ENCODE assay signal across 1 fruit fly cellular context in the genomic region with DNA sequence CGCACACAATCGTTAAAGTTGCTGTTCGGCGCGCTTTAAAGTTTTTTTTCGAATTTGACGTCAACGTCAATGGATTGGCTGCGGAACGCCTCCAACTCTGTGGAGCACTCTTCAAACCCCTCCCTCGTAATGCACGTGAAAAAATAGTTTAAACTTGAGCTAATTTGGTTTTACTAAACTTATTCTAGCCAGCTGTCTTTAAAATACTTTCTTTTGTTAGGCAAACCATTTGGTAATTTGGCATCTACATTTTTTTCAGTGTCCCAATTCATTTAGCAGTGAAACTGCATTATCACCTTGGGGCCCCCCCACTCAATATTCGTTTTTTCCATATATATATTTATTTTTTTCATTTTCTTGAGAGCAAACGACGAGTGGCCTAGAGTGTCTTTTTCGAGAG.
TF ChIP-seq lines count a peak whose summit lies in the region.

No protein-coding gene starts in this region.

TF ChIP-seq in whole organism, embryonic, 481 proteins besides CTCF, POLR2A, EP300 and RAD21 (continued from another document and continues in another):
- no peak for TF ChIP-seq NK7.1 (GFP tag; optimal IDR thresholded peaks at IDR 0.05; lab: Kevin White, UChicago)
- peak; percentile 55; the same call in 1 of the 2 replicates for TF ChIP-seq peb (GFP tag; IDR thresholded peaks at IDR 0.05; lab: Robert Waterston, UW)
- peak; percentile 4 for TF ChIP-seq Hmr (GFP tag; optimal IDR thresholded peaks at IDR 0.05; lab: Kevin White, UChicago)
- peak; percentile 60 for TF ChIP-seq ewg (GFP tag; optimal IDR thresholded peaks at IDR 0.05; lab: Kevin White, UChicago)
- no peak for TF ChIP-seq Hand (GFP tag; optimal IDR thresholded peaks at IDR 0.05; lab: Kevin White, UChicago)
- peak; percentile 21 for TF ChIP-seq CG12071 (GFP tag; optimal IDR thresholded peaks at IDR 0.05; lab: Kevin White, UChicago)
- peak; percentile 54; the same call in 1 of the 2 replicates for TF ChIP-seq E2f2 (GFP tag; IDR thresholded peaks at IDR 0.05; lab: Robert Waterston, UW)
- peak; percentile 44 for TF ChIP-seq tin (GFP tag; optimal IDR thresholded peaks at IDR 0.05; lab: Kevin White, UChicago)
- peak; percentile 48 for TF ChIP-seq CG12659 (GFP tag; optimal IDR thresholded peaks at IDR 0.05; lab: Kevin White, UChicago)
- TF ChIP-seq Max (GFP tag; optimal IDR thresholded peaks at IDR 0.05; lab: Kevin White, UChicago), result peak; percentile 19
- TF ChIP-seq CG15269 (tag; optimal IDR thresholded peaks at IDR 0.05; lab: Kevin White, UChicago), result peak; percentile 63
- TF ChIP-seq chif (GFP tag; optimal IDR thresholded peaks at IDR 0.05; lab: Kevin White, UChicago), result peak; percentile 29 to 38
- TF ChIP-seq CG11695 (GFP tag; IDR thresholded peaks at IDR 0.05; lab: Robert Waterston, UW), result peak; percentile 58; the same call in 2 of the 3 replicates
- TF ChIP-seq CG6272 (GFP tag; IDR thresholded peaks at IDR 0.05; lab: Robert Waterston, UW), result peak; percentile 29; the same call in 1 of the 2 replicates
- TF ChIP-seq CG32772 (GFP tag; IDR thresholded peaks at IDR 0.05; lab: Robert Waterston, UW), result peak; percentile 69
- TF ChIP-seq GATAe (GFP tag; conservative IDR thresholded peaks at IDR 0.05; lab: Robert Waterston, UW), result peak; percentile 20; the same call in 1 of the 2 replicates
- no peak for TF ChIP-seq Trl (optimal IDR thresholded peaks at IDR 0.05; lab: Kevin White, UChicago)
- peak; percentile 3 for TF ChIP-seq Trl (GFP tag; optimal IDR thresholded peaks at IDR 0.05; lab: Kevin White, UChicago)
- TF ChIP-seq Doc2 (GFP tag; IDR thresholded peaks at IDR 0.05; lab: Robert Waterston, UW), result 0 out of 2 replicates have a peak, but pooled peaks have one; percentile 27
- TF ChIP-seq CG2120 (GFP tag; optimal IDR thresholded peaks at IDR 0.05; lab: Kevin White, UChicago), result peak; percentile 45
- TF ChIP-seq Gug (GFP tag; IDR thresholded peaks at IDR 0.05; lab: Robert Waterston, UW), result peak; percentile 71
- no peak for TF ChIP-seq D (optimal IDR thresholded peaks at IDR 0.05; lab: Kevin White, UChicago)
- TF ChIP-seq D (GFP tag; optimal IDR thresholded peaks at IDR 0.05; lab: Kevin White, UChicago), result peak; percentile 27
- peak; percentile 33 for TF ChIP-seq Abd-B (GFP tag; optimal IDR thresholded peaks at IDR 0.05; lab: Kevin White, UChicago)
- TF ChIP-seq CG4707 (GFP tag; optimal IDR thresholded peaks at IDR 0.05; lab: Kevin White, UChicago), result peak; percentile 39
- no peak for TF ChIP-seq Opbp (GFP tag; IDR thresholded peaks at IDR 0.05; lab: Robert Waterston, UW; ENCODE audit: partially characterized antibody)
- TF ChIP-seq hkb (optimal IDR thresholded peaks at IDR 0.05; lab: Kevin White, UChicago), result no peak
- peak; percentile 89 for TF ChIP-seq hkb (GFP tag; IDR thresholded peaks at IDR 0.05; lab: Robert Waterston, UW)
- TF ChIP-seq CG13424 (tag; optimal IDR thresholded peaks at IDR 0.05; lab: Kevin White, UChicago), result peak; percentile 64
- TF ChIP-seq maf-S (GFP tag; optimal IDR thresholded peaks at IDR 0.05; lab: Kevin White, UChicago), result peak; percentile 12
- TF ChIP-seq gsb (GFP tag; IDR thresholded peaks at IDR 0.05; lab: Robert Waterston, UW), result peak; percentile 25; the same call in 1 of the 2 replicates
- peak; percentile 64 for TF ChIP-seq CG8388 (GFP tag; optimal IDR thresholded peaks at IDR 0.05; lab: Kevin White, UChicago)
- TF ChIP-seq nmo (GFP tag; optimal IDR thresholded peaks at IDR 0.05; lab: Kevin White, UChicago), result peak; percentile 58
- peak; percentile 50; the same call in 1 of the 2 replicates for TF ChIP-seq CG32767 (GFP tag; IDR thresholded peaks at IDR 0.05; lab: Robert Waterston, UW)
- TF ChIP-seq CG15514 (GFP tag; optimal IDR thresholded peaks at IDR 0.05; lab: Kevin White, UChicago), result peak; percentile 22
- peak; percentile 90 for TF ChIP-seq sens (GFP tag; lab: Kevin White, UChicago)
- TF ChIP-seq ato (GFP tag; IDR thresholded peaks at IDR 0.05; lab: Robert Waterston, UW; ENCODE audit: partially characterized antibody), result no peak
- peak; percentile 82 for TF ChIP-seq Awh (GFP tag; IDR thresholded peaks at IDR 0.05; lab: Robert Waterston, UW)
- TF ChIP-seq CG34224 (GFP tag; IDR thresholded peaks at IDR 0.05; lab: Robert Waterston, UW; ENCODE audit: partially characterized antibody), result no peak
- TF ChIP-seq ind (GFP tag; optimal IDR thresholded peaks at IDR 0.05; lab: Kevin White, UChicago), result peak; percentile 53
- peak; percentile 64 for TF ChIP-seq grau (tag; optimal IDR thresholded peaks at IDR 0.05; lab: Kevin White, UChicago)
- peak; percentile 52 for TF ChIP-seq CG8924 (tag; optimal IDR thresholded peaks at IDR 0.05; lab: Kevin White, UChicago)
- peak; percentile 85 for TF ChIP-seq sisA (GFP tag; IDR thresholded peaks at IDR 0.05; lab: Robert Waterston, UW)
- no peak for TF ChIP-seq Hmx (GFP tag; optimal IDR thresholded peaks at IDR 0.05; lab: Kevin White, UChicago)
- TF ChIP-seq danr (GFP tag; IDR thresholded peaks at IDR 0.05; lab: Robert Waterston, UW), result peak; percentile 44; the same call in 1 of the 2 replicates
- TF ChIP-seq CG2889 (GFP tag; IDR thresholded peaks at IDR 0.05; lab: Robert Waterston, UW), result 0 out of 3 replicates have a peak, but pooled peaks have one; percentile 34
- TF ChIP-seq wor (GFP tag; IDR thresholded peaks at IDR 0.05; lab: Robert Waterston, UW), result peak; percentile 61
- TF ChIP-seq zf30C (GFP tag; optimal IDR thresholded peaks at IDR 0.05; lab: Kevin White, UChicago), result peak; percentile 17
- no peak for TF ChIP-seq tup (GFP tag; optimal IDR thresholded peaks at IDR 0.05; lab: Kevin White, UChicago)
- TF ChIP-seq Nf-YB (GFP tag; optimal IDR thresholded peaks at IDR 0.05; lab: Kevin White, UChicago), result peak; percentile 47
- TF ChIP-seq klu (GFP tag; IDR thresholded peaks at IDR 0.05; lab: Robert Waterston, UW), result peak; percentile 24; the same call in 1 of the 2 replicates
- TF ChIP-seq CG12104 (GFP tag; optimal IDR thresholded peaks at IDR 0.05; lab: Kevin White, UChicago), result no peak
- TF ChIP-seq Camta (GFP tag; optimal IDR thresholded peaks at IDR 0.05; lab: Kevin White, UChicago), result peak; percentile 47
- TF ChIP-seq CG1529 (GFP tag; optimal IDR thresholded peaks at IDR 0.05; lab: Kevin White, UChicago), result peak; percentile 11
- peak; percentile 30; the same call in 1 of the 2 replicates for TF ChIP-seq CG9215 (GFP tag; IDR thresholded peaks at IDR 0.05; lab: Robert Waterston, UW)
- peak; percentile 36 for TF ChIP-seq CG14710 (tag; optimal IDR thresholded peaks at IDR 0.05; lab: Kevin White, UChicago)
- TF ChIP-seq ATbp (GFP tag; optimal IDR thresholded peaks at IDR 0.05; lab: Kevin White, UChicago), result peak; percentile 71
- TF ChIP-seq CG11723 (GFP tag; optimal IDR thresholded peaks at IDR 0.05; lab: Kevin White, UChicago), result peak; percentile 18
- peak; percentile 17 for TF ChIP-seq jumu (GFP tag; optimal IDR thresholded peaks at IDR 0.05; lab: Kevin White, UChicago)
- no peak for TF ChIP-seq Sry-β (GFP tag; optimal IDR thresholded peaks at IDR 0.05; lab: Kevin White, UChicago)
- TF ChIP-seq chinmo (GFP tag; IDR thresholded peaks at IDR 0.05; lab: Robert Waterston, UW; ENCODE audit: partially characterized antibody), result peak; percentile 59; the same call in 1 of the 4 replicates
- TF ChIP-seq Bdp1 (GFP tag; optimal IDR thresholded peaks at IDR 0.05; lab: Kevin White, UChicago), result no peak
- TF ChIP-seq psq (GFP tag; optimal IDR thresholded peaks at IDR 0.05; lab: Kevin White, UChicago), result no peak
- peak; percentile 77 for TF ChIP-seq CG17359 (tag; optimal IDR thresholded peaks at IDR 0.05; lab: Kevin White, UChicago)
- TF ChIP-seq CG4424 (GFP tag; optimal IDR thresholded peaks at IDR 0.05; lab: Kevin White, UChicago), result peak; percentile 55
- TF ChIP-seq CG10267 (tag; optimal IDR thresholded peaks at IDR 0.05; lab: Kevin White, UChicago), result peak; percentile 39
- no peak for TF ChIP-seq Dp (GFP tag; optimal IDR thresholded peaks at IDR 0.05; lab: Kevin White, UChicago)
- peak; percentile 73; the same call in 2 of the 3 replicates for TF ChIP-seq CG34422 (GFP tag; IDR thresholded peaks at IDR 0.05; lab: Robert Waterston, UW)
- TF ChIP-seq CG10654 (GFP tag; optimal IDR thresholded peaks at IDR 0.05; lab: Kevin White, UChicago), result peak; percentile 46
- TF ChIP-seq CG17361 (GFP tag; IDR thresholded peaks at IDR 0.05; lab: Robert Waterston, UW), result peak; percentile 53; the same call in 1 of the 3 replicates
- no peak for TF ChIP-seq tna (GFP tag; IDR thresholded peaks at IDR 0.05; lab: Robert Waterston, UW; ENCODE audit: partially characterized antibody)
- TF ChIP-seq CG30431 (GFP tag; optimal IDR thresholded peaks at IDR 0.05; lab: Kevin White, UChicago), result peak; percentile 24
- peak; percentile 63 for TF ChIP-seq CG14014 (GFP tag; IDR thresholded peaks at IDR 0.05; lab: Robert Waterston, UW)
- peak; percentile 12 for TF ChIP-seq en (GFP tag; optimal IDR thresholded peaks at IDR 0.05; lab: Kevin White, UChicago)
- TF ChIP-seq CG6654 (GFP tag; optimal IDR thresholded peaks at IDR 0.05; lab: Kevin White, UChicago), result no peak
- TF ChIP-seq CG18599 (GFP tag; optimal IDR thresholded peaks at IDR 0.05; lab: Kevin White, UChicago), result peak; percentile 62
- TF ChIP-seq sna (GFP tag; IDR thresholded peaks at IDR 0.05; lab: Robert Waterston, UW; ENCODE audit: partially characterized antibody), result no peak
- no peak for TF ChIP-seq btn (GFP tag; optimal IDR thresholded peaks at IDR 0.05; lab: Kevin White, UChicago)
- peak; percentile 34 for TF ChIP-seq CG16863 (GFP tag; optimal IDR thresholded peaks at IDR 0.05; lab: Kevin White, UChicago)
- no peak for TF ChIP-seq CG10959 (GFP tag; IDR thresholded peaks at IDR 0.05; lab: Robert Waterston, UW)
- TF ChIP-seq CG10147 (GFP tag; optimal IDR thresholded peaks at IDR 0.05; lab: Kevin White, UChicago), result peak; percentile 30
- TF ChIP-seq sqz (GFP tag; optimal IDR thresholded peaks at IDR 0.05; lab: Kevin White, UChicago), result peak; percentile 53
- TF ChIP-seq Nf-YA (GFP tag; IDR thresholded peaks at IDR 0.05; lab: Robert Waterston, UW), result 0 out of 2 replicates have a peak, but pooled peaks have one; percentile 46
- TF ChIP-seq pum (GFP tag; optimal IDR thresholded peaks at IDR 0.05; lab: Kevin White, UChicago), result peak; percentile 38
- TF ChIP-seq CkIIα-i1 (GFP tag; IDR thresholded peaks at IDR 0.05; lab: Robert Waterston, UW), result 0 out of 2 replicates have a peak, but pooled peaks have one; percentile 46
- TF ChIP-seq trh (GFP tag; optimal IDR thresholded peaks at IDR 0.05; lab: Kevin White, UChicago), result peak; percentile 22
- no peak for TF ChIP-seq nom (GFP tag; optimal IDR thresholded peaks at IDR 0.05; lab: Kevin White, UChicago)
- peak; percentile 42 for TF ChIP-seq CG18764 (GFP tag; optimal IDR thresholded peaks at IDR 0.05; lab: Kevin White, UChicago)
- TF ChIP-seq bab2 (GFP tag; optimal IDR thresholded peaks at IDR 0.05; lab: Kevin White, UChicago), result peak; percentile 58
- TF ChIP-seq PHDP (tag; optimal IDR thresholded peaks at IDR 0.05; lab: Kevin White, UChicago), result peak; percentile 43
- no peak for TF ChIP-seq CG30020 (tag; optimal IDR thresholded peaks at IDR 0.05; lab: Kevin White, UChicago)
- peak; percentile 77; the same call in 2 of the 3 replicates for TF ChIP-seq so (GFP tag; IDR thresholded peaks at IDR 0.05; lab: Robert Waterston, UW)
- peak; percentile 74 for TF ChIP-seq CG11504 (tag; optimal IDR thresholded peaks at IDR 0.05; lab: Kevin White, UChicago)
- TF ChIP-seq tio (GFP tag; optimal IDR thresholded peaks at IDR 0.05; lab: Kevin White, UChicago), result peak; percentile 66
- peak; percentile 59 for TF ChIP-seq CG10209 (GFP tag; optimal IDR thresholded peaks at IDR 0.05; lab: Kevin White, UChicago)
- TF ChIP-seq CG17328 (GFP tag; IDR thresholded peaks at IDR 0.05; lab: Robert Waterston, UW), result peak; percentile 77
- no peak for TF ChIP-seq Gsc (GFP tag; IDR thresholded peaks at IDR 0.05; lab: Robert Waterston, UW)
- TF ChIP-seq bcd (GFP tag; optimal IDR thresholded peaks at IDR 0.05; lab: Kevin White, UChicago), result peak; percentile 61
- peak; percentile 15 for TF ChIP-seq Atf3 (GFP tag; optimal IDR thresholded peaks at IDR 0.05; lab: Kevin White, UChicago)
- TF ChIP-seq twi (tag; optimal IDR thresholded peaks at IDR 0.05; lab: Kevin White, UChicago), result no peak
- peak; percentile 49 for TF ChIP-seq CG17829 (tag; optimal IDR thresholded peaks at IDR 0.05; lab: Kevin White, UChicago)
- no peak for TF ChIP-seq jigr1 (GFP tag; IDR thresholded peaks at IDR 0.05; lab: Robert Waterston, UW)
- 0 out of 2 replicates have a peak, but pooled peaks have one; percentile 38 for TF ChIP-seq CG10321 (GFP tag; IDR thresholded peaks at IDR 0.05; lab: Robert Waterston, UW)
- TF ChIP-seq dmrt99B (tag; optimal IDR thresholded peaks at IDR 0.05; lab: Kevin White, UChicago), result peak; percentile 74
- peak; percentile 35 for TF ChIP-seq fd3F (GFP tag; optimal IDR thresholded peaks at IDR 0.05; lab: Kevin White, UChicago)
- TF ChIP-seq Hr51 (GFP tag; optimal IDR thresholded peaks at IDR 0.05; lab: Kevin White, UChicago), result peak; percentile 24 to 74
- peak; percentile 60 for TF ChIP-seq CG10979 (tag; optimal IDR thresholded peaks at IDR 0.05; lab: Kevin White, UChicago)
- TF ChIP-seq D19A (tag; optimal IDR thresholded peaks at IDR 0.05; lab: Kevin White, UChicago), result peak; percentile 62
- TF ChIP-seq CG7963 (GFP tag; IDR thresholded peaks at IDR 0.05; lab: Robert Waterston, UW; ENCODE audit: partially characterized antibody), result no peak
- TF ChIP-seq CG11247 (GFP tag; IDR thresholded peaks at IDR 0.05; lab: Robert Waterston, UW), result peak; percentile 72
- TF ChIP-seq Atf-2 (GFP tag; optimal IDR thresholded peaks at IDR 0.05; lab: Kevin White, UChicago), result no peak
- no peak for TF ChIP-seq unc-4 (GFP tag; IDR thresholded peaks at IDR 0.05; lab: Robert Waterston, UW; ENCODE audit: partially characterized antibody)
- no peak for TF ChIP-seq CG11398 (GFP tag; optimal IDR thresholded peaks at IDR 0.05; lab: Kevin White, UChicago)
- TF ChIP-seq toy (GFP tag; IDR thresholded peaks at IDR 0.05; lab: Robert Waterston, UW), result no peak
- TF ChIP-seq nerfin-2 (GFP tag; IDR thresholded peaks at IDR 0.05; lab: Robert Waterston, UW; ENCODE audit: partially characterized antibody), result no peak
- TF ChIP-seq Hsf (GFP tag; optimal IDR thresholded peaks at IDR 0.05; lab: Kevin White, UChicago), result peak; percentile 65
- peak; percentile 79 for TF ChIP-seq zfh1 (GFP tag; IDR thresholded peaks at IDR 0.05; lab: Robert Waterston, UW)
- peak; percentile 68 for TF ChIP-seq CG14050 (GFP tag; IDR thresholded peaks at IDR 0.05; lab: Robert Waterston, UW)
- TF ChIP-seq z (GFP tag; IDR thresholded peaks at IDR 0.05; lab: Robert Waterston, UW), result 0 out of 3 replicates have a peak, but pooled peaks have one; percentile 31
- TF ChIP-seq gcm (GFP tag; optimal IDR thresholded peaks at IDR 0.05; lab: Kevin White, UChicago), result peak; percentile 43
- TF ChIP-seq lola (GFP tag; optimal IDR thresholded peaks at IDR 0.05; lab: Kevin White, UChicago), result peak in 1 of 3 experiments; percentile 1
- TF ChIP-seq NfI (GFP tag; optimal IDR thresholded peaks at IDR 0.05; lab: Kevin White, UChicago), result peak; percentile 60
